Fruit fly (Drosophila melanogaster) whole organism, embryonic: ENCODE measurements around the gene Nf-YA.

Experiments
- Atf6 ChIP-seq: fragments of 200-800 bp; sonication (Bioruptor generic); IDR thresholded peaks from 2 replicates; pipeline ENCODE4 v1.3.6; 2022; ENCODE audit warnings: missing biosample characterization, missing genetic modification characterization
- C15 ChIP-seq: fragments of 200-800 bp; sonication (Bioruptor generic); IDR thresholded peaks from 3 replicates; pipeline ENCODE4 v1.3.6; 2022; ENCODE audit warnings: missing biosample characterization, missing genetic modification characterization
- CG14441 ChIP-seq: fragments of 200-800 bp; sonication (Bioruptor generic); IDR thresholded peaks from 2 replicates; pipeline ENCODE4 v1.3.6; 2022; ENCODE audit warnings: missing biosample characterization, missing genetic modification characterization
- CG1602 ChIP-seq: fragments of 200-800 bp; sonication (Bioruptor generic); optimal IDR thresholded peaks from 3 replicates; lab custom pipeline; 2016; ENCODE audit warnings: missing biosample characterization, missing genetic modification characterization
- CG17385 ChIP-seq: fragments of 200-800 bp; sonication (Bioruptor generic); optimal IDR thresholded peaks from 3 replicates; lab custom pipeline; 2018; ENCODE audit warnings: missing biosample characterization, mild to moderate bottlenecking, missing genetic modification characterization
- CG2116 ChIP-seq: fragments of 200-800 bp; sonication (Bioruptor generic); optimal IDR thresholded peaks from 3 replicates; lab custom pipeline; 2018; ENCODE audit warnings: missing biosample characterization, mild to moderate bottlenecking, missing genetic modification characterization
- CG2199 ChIP-seq: fragments of 200-800 bp; sonication (Bioruptor generic); IDR thresholded peaks from 3 replicates; pipeline ENCODE4 v1.3.6; 2022; ENCODE audit warnings: missing biosample characterization, missing genetic modification characterization
- CG30403 ChIP-seq: fragments of 200-800 bp; sonication (Bioruptor generic); optimal IDR thresholded peaks from 3 replicates; lab custom pipeline; 2016; ENCODE audit warnings: missing biosample characterization, missing genetic modification characterization
- CG32767 ChIP-seq: fragments of 200-800 bp; sonication (Bioruptor generic); IDR thresholded peaks from 2 replicates; pipeline ENCODE4 v1.3.6; 2022; ENCODE audit warnings: missing biosample characterization, missing genetic modification characterization
- CG3281 ChIP-seq: fragments of 200-800 bp; sonication (Bioruptor generic); optimal IDR thresholded peaks from 3 replicates; lab custom pipeline; 2017; ENCODE audit warnings: missing biosample characterization, mild to moderate bottlenecking, missing genetic modification characterization
- CG4328 ChIP-seq: fragments of 200-800 bp; sonication (Bioruptor generic); optimal IDR thresholded peaks from 3 replicates; lab custom pipeline; 2017; ENCODE audit warnings: missing biosample characterization, missing genetic modification reagents, missing genetic modification characterization
- CG6683 ChIP-seq: fragments of 200-800 bp; sonication (Bioruptor generic); optimal IDR thresholded peaks from 2 replicates; lab custom pipeline; 2017; ENCODE audit warnings: missing biosample characterization, mild to moderate bottlenecking, missing genetic modification characterization, missing genetic modification reagents
- CG8281 ChIP-seq: fragments of 200-800 bp; sonication (Bioruptor generic); optimal IDR thresholded peaks from 2 replicates; lab custom pipeline; 2018; ENCODE audit warnings: missing biosample characterization, mild to moderate bottlenecking, missing genetic modification characterization, moderate library complexity
- D19B ChIP-seq: fragments of 200-800 bp; sonication (Bioruptor generic); optimal IDR thresholded peaks from 2 replicates; lab custom pipeline; 2017; ENCODE audit warnings: missing biosample characterization, mild to moderate bottlenecking, missing genetic modification characterization
- Drgx ChIP-seq: fragments of 200-800 bp; sonication (Bioruptor generic); IDR thresholded peaks from 2 replicates; pipeline ENCODE4 v1.3.6; 2022; ENCODE audit warnings: missing biosample characterization, missing genetic modification characterization
- E2f2 ChIP-seq: fragments of 200-800 bp; sonication (Bioruptor generic); IDR thresholded peaks from 2 replicates; pipeline ENCODE4 v1.3.6; 2022; ENCODE audit warnings: missing biosample characterization, missing genetic modification characterization
- GATAe ChIP-seq: fragments of 200-800 bp; sonication (Bioruptor generic); conservative IDR thresholded peaks from 2 replicates; pipeline ENCODE4 v1.3.6; 2022; ENCODE audit warnings: missing biosample characterization, missing genetic modification characterization
- HLH4C ChIP-seq: fragments of 200-800 bp; sonication (Bioruptor generic); IDR thresholded peaks from 3 replicates; pipeline ENCODE4 v1.3.6; 2022; ENCODE audit warnings: missing biosample characterization, missing genetic modification characterization; ENCODE audit not compliant: partially characterized antibody
- Hr39 ChIP-seq: fragments of >200 bp; optimal IDR thresholded peaks from 2 replicates; lab custom pipeline; 2017
- Oaz ChIP-seq: fragments of 200-800 bp; sonication (Bioruptor generic); IDR thresholded peaks from 2 replicates; pipeline ENCODE4 v1.3.6; 2022; ENCODE audit warnings: missing biosample characterization, missing genetic modification characterization
- Ravus ChIP-seq: fragments of 200-800 bp; sonication (Bioruptor generic); IDR thresholded peaks from 2 replicates; pipeline ENCODE4 v1.3.6; 2022; ENCODE audit warnings: missing biosample characterization, missing genetic modification characterization
- Trl ChIP-seq, 3 experiments: fragments of >200 bp in 2 of 3; fragments of 200-800 bp in 1 of 3; sonication (Bioruptor generic) in 1 of 3; optimal IDR thresholded peaks; 2 replicates in 1 of 3; 3 replicates in 2 of 3; lab custom pipeline; 2016 to 2017; ENCODE audit warnings: missing biosample characterization in 1 of 3, missing genetic modification characterization in 1 of 3
- Xrp1 ChIP-seq: fragments of 200-800 bp; sonication (Bioruptor generic); IDR thresholded peaks from 2 replicates; pipeline ENCODE4 v1.3.6; 2022; ENCODE audit warnings: missing biosample characterization, missing genetic modification characterization
- ato ChIP-seq: fragments of 200-800 bp; sonication (Bioruptor generic); IDR thresholded peaks from 2 replicates; pipeline ENCODE4 v1.3.6; 2022; ENCODE audit warnings: missing biosample characterization, missing genetic modification characterization; ENCODE audit not compliant: partially characterized antibody
- bigmax ChIP-seq: fragments of 200-800 bp; sonication (Bioruptor generic); optimal IDR thresholded peaks from 2 replicates; lab custom pipeline; 2018; ENCODE audit warnings: missing biosample characterization, mild to moderate bottlenecking, missing genetic modification characterization
- cad ChIP-seq: fragments of >200 bp; optimal IDR thresholded peaks from 2 replicates; lab custom pipeline; 2017; ENCODE audit warnings: missing biosample characterization, missing genetic modification characterization
- cas ChIP-seq: fragments of 200-800 bp; sonication (Bioruptor generic); IDR thresholded peaks from 2 replicates; pipeline ENCODE4 v1.3.6; 2022; ENCODE audit warnings: missing biosample characterization, missing genetic modification characterization
- cg ChIP-seq: fragments of 200-800 bp; sonication (Bioruptor generic); optimal IDR thresholded peaks from 3 replicates; lab custom pipeline; 2019; ENCODE audit warnings: missing biosample characterization, mild to moderate bottlenecking, missing genetic modification characterization, moderate library complexity
- crol ChIP-seq: fragments of 200-800 bp; sonication (Bioruptor generic); IDR thresholded peaks from 2 replicates; pipeline ENCODE4 v1.3.6; 2022; ENCODE audit warnings: missing biosample characterization, missing genetic modification characterization
- ewg ChIP-seq: fragments of 200-800 bp; sonication (Bioruptor generic); optimal IDR thresholded peaks from 3 replicates; lab custom pipeline; 2017; ENCODE audit warnings: mild to moderate bottlenecking, missing biosample characterization, missing genetic modification reagents, missing genetic modification characterization
- fd96Cb ChIP-seq: fragments of 200-800 bp; sonication (Bioruptor generic); optimal IDR thresholded peaks from 2 replicates; lab custom pipeline; 2018; ENCODE audit warnings: missing biosample characterization, mild to moderate bottlenecking, missing genetic modification characterization, moderate library complexity
- ham ChIP-seq: fragments of 200-800 bp; sonication (Bioruptor generic); IDR thresholded peaks from 2 replicates; pipeline ENCODE4 v1.3.6; 2022; ENCODE audit warnings: missing biosample characterization, missing genetic modification characterization
- kah ChIP-seq: fragments of 200-800 bp; sonication (Bioruptor generic); optimal IDR thresholded peaks from 2 replicates; lab custom pipeline; 2018; ENCODE audit warnings: missing biosample characterization, mild to moderate bottlenecking, missing genetic modification characterization
- nmo ChIP-seq: fragments of 200-800 bp; sonication (Bioruptor generic); optimal IDR thresholded peaks from 2 replicates; lab custom pipeline; 2018; ENCODE audit warnings: missing biosample characterization, mild to moderate bottlenecking, missing genetic modification characterization, moderate library complexity
- ranshi ChIP-seq: fragments of 200-800 bp; sonication (Bioruptor generic); IDR thresholded peaks from 2 replicates; pipeline ENCODE4 v1.3.6; 2022; ENCODE audit warnings: missing biosample characterization, missing genetic modification characterization
- row ChIP-seq: fragments of 200-800 bp; sonication (Bioruptor generic); IDR thresholded peaks from 3 replicates; pipeline ENCODE4 v1.3.6; 2022; ENCODE audit warnings: missing biosample characterization, missing genetic modification characterization
- sens ChIP-seq: fragments of 200-800 bp; sonication (Bioruptor generic); peaks from one replicate; lab custom pipeline; 2016; ENCODE audit warnings: missing biosample characterization, missing genetic modification characterization
- seq ChIP-seq: fragments of 200-800 bp; sonication (Bioruptor generic); IDR thresholded peaks from 2 replicates; pipeline ENCODE4 v1.3.6; 2022; ENCODE audit warnings: missing biosample characterization, missing genetic modification characterization
- stwl ChIP-seq: fragments of 200-800 bp; sonication (Bioruptor generic); optimal IDR thresholded peaks from 3 replicates; lab custom pipeline; 2018; ENCODE audit warnings: missing biosample characterization, mild to moderate bottlenecking, missing genetic modification characterization, moderate library complexity
- tgo ChIP-seq: fragments of 200-800 bp; sonication (Bioruptor generic); IDR thresholded peaks from 3 replicates; pipeline ENCODE4 v1.3.6; 2022; ENCODE audit warnings: missing biosample characterization, missing genetic modification characterization
- tna ChIP-seq: fragments of 200-800 bp; sonication (Bioruptor generic); IDR thresholded peaks from 2 replicates; pipeline ENCODE4 v1.3.6; 2022; ENCODE audit warnings: missing biosample characterization, missing genetic modification characterization; ENCODE audit not compliant: partially characterized antibody
- zen ChIP-seq: fragments of 200-800 bp; sonication (Bioruptor generic); optimal IDR thresholded peaks from 3 replicates; lab custom pipeline; 2018; ENCODE audit warnings: missing biosample characterization, mild to moderate bottlenecking, missing genetic modification characterization, moderate library complexity
- zf30C ChIP-seq: fragments of 200-800 bp; sonication (Bioruptor generic); optimal IDR thresholded peaks from 3 replicates; lab custom pipeline; 2018; ENCODE audit warnings: missing biosample characterization, mild to moderate bottlenecking, missing genetic modification characterization

The Nf-YA gene

dm6 chr3L:9431848-9432623 is 10.0 kb downstream of the Nf-YA start (continued):
- 0 out of 3 replicates have a peak, but pooled peaks have one; percentile 37 for TF ChIP-seq row
- TF ChIP-seq Hr39 (lab: Kevin White, UChicago) = no peak
- no peak for TF ChIP-seq CG3281 (GFP tag; lab: Kevin White, UChicago)
- peak in 1 of 2 experiments; percentile 44 for TF ChIP-seq Trl (optimal IDR thresholded peaks at IDR 0.05; lab: Kevin White, UChicago)
- no peak for TF ChIP-seq Trl (GFP tag; optimal IDR thresholded peaks at IDR 0.05; lab: Kevin White, UChicago)
- no peak for TF ChIP-seq zen (tag; lab: Kevin White, UChicago)
- no peak for TF ChIP-seq CG17385 (GFP tag; lab: Kevin White, UChicago)
- no peak for TF ChIP-seq C15
- no peak for TF ChIP-seq fd96Cb (tag; lab: Kevin White, UChicago)
- TF ChIP-seq CG2116 (GFP tag; lab: Kevin White, UChicago) = no peak
- no peak for TF ChIP-seq Oaz
- TF ChIP-seq CG32767 (GFP tag; lab: Robert Waterston, UW) = 0 out of 2 replicates have a peak, but pooled peaks have one; percentile 13
- TF ChIP-seq cg (GFP tag; lab: Kevin White, UChicago) = peak; percentile 8
- TF ChIP-seq crol = peak; percentile 24; the same call in 1 of the 2 replicates
- TF ChIP-seq, all 482 proteins: peak for 17

DNA sequence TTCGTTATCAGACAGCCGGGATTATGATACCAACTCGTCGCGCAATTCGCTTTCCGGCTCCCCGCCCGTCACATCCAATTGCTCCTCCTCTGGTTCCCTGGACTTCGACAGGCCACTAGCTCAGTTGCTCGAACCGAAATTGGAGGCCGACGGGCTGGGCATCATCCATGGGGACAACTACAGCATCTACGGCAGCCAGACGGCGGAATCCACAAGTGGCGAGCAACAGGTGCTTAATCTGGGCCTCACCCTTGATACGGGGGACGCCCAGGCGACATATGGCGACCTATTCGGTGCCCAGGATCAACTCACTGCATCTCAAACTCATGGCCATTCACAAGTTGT is 11.5 kb downstream of the Nf-YA start:
- TF ChIP-seq cas (0 out of 2 replicates have a peak, but pooled peaks have one; percentile 23), tna (GFP tag; lab: Robert Waterston, UW) (0 out of 2 replicates have a peak, but pooled peaks have one; percentile 5), HLH4C (GFP tag; lab: Robert Waterston, UW) (0 out of 3 replicates have a peak, but pooled peaks have one; percentile 48), bigmax (GFP tag; lab: Kevin White, UChicago) (no peak), CG8281 (tag; lab: Kevin White, UChicago) (no peak), seq (GFP tag; lab: Robert Waterston, UW) (peak; percentile 2; the same call in 1 of the 2 replicates), Atf6 (0 out of 2 replicates have a peak, but pooled peaks have one; percentile 16), zf30C (GFP tag; lab: Kevin White, UChicago) (no peak), kah (GFP tag; lab: Kevin White, UChicago) (peak; percentile 70), ranshi (GFP tag; lab: Robert Waterston, UW) (no peak), GATAe (GFP tag; lab: Robert Waterston, UW) (peak; percentile 14; the same call in 1 of the 2 replicates)

DNA sequence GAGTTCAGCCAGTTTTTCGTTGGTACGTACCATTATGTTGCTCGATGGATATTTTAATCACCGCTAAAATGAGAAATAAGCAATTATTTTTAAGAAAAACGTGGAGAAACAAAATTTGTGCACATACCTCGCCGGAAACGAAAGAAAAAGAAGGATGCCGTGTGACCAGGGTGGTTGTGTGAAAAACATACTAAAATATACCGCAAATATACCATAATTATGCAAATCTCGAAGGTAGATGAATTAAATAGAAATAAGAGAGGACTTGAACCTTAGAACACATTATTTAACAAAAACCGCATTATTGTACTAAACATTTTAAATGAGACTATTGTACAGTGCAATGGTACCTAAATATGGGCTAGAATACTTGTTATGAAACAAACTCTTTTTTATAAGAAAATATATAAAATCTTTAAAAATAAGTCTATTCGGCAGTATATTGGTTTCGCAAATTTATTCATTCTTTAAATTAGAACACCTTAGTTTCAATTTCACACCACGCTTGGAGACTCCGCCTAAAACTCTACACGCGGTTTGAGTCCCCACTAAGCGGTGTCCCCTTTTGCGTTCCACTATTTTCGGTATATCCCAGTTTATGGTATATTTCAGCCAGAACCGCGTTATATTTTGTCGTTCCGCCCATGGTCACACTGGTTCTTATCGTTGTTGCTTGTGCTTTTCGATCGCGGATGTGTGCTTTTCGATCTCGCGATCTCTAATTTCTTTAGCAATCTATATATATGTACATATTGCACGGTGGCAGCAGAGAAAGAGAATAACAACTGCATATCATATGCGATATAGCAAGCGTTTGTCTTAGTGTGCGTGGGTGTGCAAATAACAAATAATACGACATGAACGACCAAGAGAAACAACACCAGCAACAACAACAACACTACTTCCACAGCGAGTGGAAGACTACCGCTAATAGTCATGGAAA is 12.1 kb downstream of the Nf-YA start, which contains the start of the genes RpS17 and MTF-1:
RpS17 (minus strand) TSS at position 157 of the 943 bp plus-strand sequence.
MTF-1 (plus strand) TSS at position 648 of the 943 bp plus-strand sequence.
- no peak for TF ChIP-seq Ravus (GFP tag; lab: Robert Waterston, UW)
- TF ChIP-seq stwl (tag; lab: Kevin White, UChicago) = peak; percentile 39
- TF ChIP-seq CG30403 = peak; percentile 9
- no peak for TF ChIP-seq Trl (optimal IDR thresholded peaks at IDR 0.05; lab: Kevin White, UChicago)
- TF ChIP-seq Trl (GFP tag; optimal IDR thresholded peaks at IDR 0.05; lab: Kevin White, UChicago) = peak; percentile 20
- TF ChIP-seq ato (GFP tag; lab: Robert Waterston, UW) = no peak
- peak; percentile 63 for TF ChIP-seq CG4328 (GFP tag; lab: Kevin White, UChicago)
- peak; percentile 57 for TF ChIP-seq kah (GFP tag; lab: Kevin White, UChicago)
- peak; percentile 51 for TF ChIP-seq tgo
- TF ChIP-seq E2f2 (GFP tag; lab: Robert Waterston, UW) = peak; percentile 32; the same call in 1 of the 2 replicates
- TF ChIP-seq zf30C (GFP tag; lab: Kevin White, UChicago) = peak; percentile 3
- peak; percentile 21; the same call in 1 of the 2 replicates for TF ChIP-seq CG14441 (GFP tag; lab: Robert Waterston, UW)
- TF ChIP-seq sens (GFP tag; lab: Kevin White, UChicago) = peak; percentile 88
- no peak for TF ChIP-seq ham (GFP tag; lab: Robert Waterston, UW)
- 0 out of 2 replicates have a peak, but pooled peaks have one; percentile 30 for TF ChIP-seq Xrp1 (GFP tag; lab: Robert Waterston, UW)
- no peak for TF ChIP-seq CG1602 (GFP tag; lab: Kevin White, UChicago)
- TF ChIP-seq nmo (GFP tag; lab: Kevin White, UChicago) = peak; percentile 48
- no peak for TF ChIP-seq ewg (GFP tag; lab: Kevin White, UChicago)
- TF ChIP-seq Drgx (GFP tag; lab: Robert Waterston, UW) = no peak
- no peak for TF ChIP-seq CG2199 (GFP tag; lab: Robert Waterston, UW)
- no peak for TF ChIP-seq cad (GFP tag; lab: Kevin White, UChicago)
- no peak for TF ChIP-seq D19B
- TF ChIP-seq CG6683 (GFP tag; lab: Kevin White, UChicago) = no peak
